Fruit fly (Drosophila melanogaster): ENCODE data around the gene Acp63F.

dm6 chr3L:3825485-3825813 lies 9.3 kb upstream of the Acp63F start:
- TF ChIP-seq GATAd (GFP tag; optimal IDR thresholded peaks at IDR 0.05) (no peak), psq (GFP tag; optimal IDR thresholded peaks at IDR 0.05) (no peak), usp (GFP tag; optimal IDR thresholded peaks at IDR 0.05) (no peak), foxo (GFP tag; optimal IDR thresholded peaks at IDR 0.05) (no peak), Vsx2 (GFP tag; optimal IDR thresholded peaks at IDR 0.05; ENCODE audit: partially characterized antibody) (no peak), jim (GFP tag; optimal IDR thresholded peaks at IDR 0.05) (no peak), h (GFP tag; optimal IDR thresholded peaks at IDR 0.05) (no peak), Dif (GFP tag; optimal IDR thresholded peaks at IDR 0.05; ENCODE audit: partially characterized antibody) (no peak)
